Worm (Caenorhabditis elegans): Measurements from ENCODE around the gene F20G2.3.

DNA sequence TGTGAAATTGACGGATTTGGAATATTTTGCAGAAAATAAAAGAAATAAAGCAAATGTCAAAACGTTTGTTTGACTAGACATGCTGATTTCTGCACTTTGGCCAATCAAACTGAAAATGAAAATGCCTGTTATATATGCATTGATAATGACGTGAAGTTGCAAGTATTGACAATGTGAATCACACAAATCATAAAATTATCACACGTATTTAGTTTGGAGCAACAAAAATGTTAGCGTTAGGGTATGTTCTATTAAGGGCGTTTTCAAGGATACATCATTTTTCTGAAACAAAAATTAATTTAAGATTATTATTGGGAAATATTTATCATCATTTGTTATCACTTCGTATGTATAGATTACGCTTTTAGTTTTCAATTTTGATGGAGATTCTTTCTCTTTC, 16.5 kb downstream of the F20G2.3 start, which contains the start of gene cld-9:
- TF ChIP-seq R02D3.7 (tag; optimal IDR thresholded peaks at IDR 0.05) (no peak), C34F6.9 (tag; optimal IDR thresholded peaks at IDR 0.05) (no peak), ceh-16 (tag; optimal IDR thresholded peaks at IDR 0.05) (no peak), dmd-4 (tag; optimal IDR thresholded peaks at IDR 0.05) (no peak), mab-5 (tag; optimal IDR thresholded peaks at IDR 0.05) (no peak), lsy-2 (tag; optimal IDR thresholded peaks at IDR 0.05) (no peak), ceh-82 (tag; optimal IDR thresholded peaks at IDR 0.05) (no peak), snpc-4 (tag; optimal IDR thresholded peaks at IDR 0.05) (no peak), unc-62 (GFP tag; optimal IDR thresholded peaks at IDR 0.05) (no peak), ztf-4 (tag; optimal IDR thresholded peaks at IDR 0.05) (no peak), lin-39 (tag; optimal IDR thresholded peaks at IDR 0.05) (no peak), nhr-6 (tag; optimal IDR thresholded peaks at IDR 0.05) (no peak)
